Worm (Caenorhabditis elegans) whole organism, L4 larva: ENCODE results near the gene srh-216.
A peak's percentile ranks its signal among the peaks of the same experiment; 100 is the strongest.

ENCODE experiments used
- F44E2.7 ChIP-seq: fragments of 200-800 bp; sonication (Bioruptor generic); IDR thresholded peaks from 2 replicates; pipeline ENCODE4 v2.1.2; 2022; ENCODE audit warnings: missing genetic modification characterization, missing compliant biosample characterization
- aha-1 ChIP-seq: fragments of 150-350 bp; peaks from one replicate; lab custom pipeline; 2014; ENCODE audit warnings: missing biosample characterization, missing genetic modification characterization
- ceh-62 ChIP-seq: sonication (generic microtip); optimal IDR thresholded peaks from 2 replicates; lab custom pipeline; 2017; ENCODE audit warnings: missing biosample characterization, missing genetic modification characterization
- ces-1 ChIP-seq: fragments of 150-350 bp; sonication (generic microtip); optimal IDR thresholded peaks from 4 replicates; lab custom pipeline; 2014; ENCODE audit warnings: missing biosample characterization, missing genetic modification reagents, missing genetic modification characterization
- cey-2 ChIP-seq: sonication (generic microtip); optimal IDR thresholded peaks from 3 replicates; lab custom pipeline; 2017; ENCODE audit warnings: missing genetic modification characterization, mild to moderate bottlenecking, missing compliant biosample characterization, antibody characterized with exemption, borderline replicate concordance; ENCODE audit not compliant: insufficient read depth
- dmd-9 ChIP-seq: fragments of 200-800 bp; sonication (Bioruptor generic); IDR thresholded peaks from 2 replicates; pipeline ENCODE4 v1.3.6; 2022; ENCODE audit warnings: missing genetic modification reagents, missing genetic modification characterization, missing compliant biosample characterization
- dpl-1 ChIP-seq: fragments of 150-350 bp; optimal IDR thresholded peaks from 2 replicates; lab custom pipeline; 2014; ENCODE audit warnings: missing biosample characterization, missing genetic modification reagents, missing genetic modification characterization
- egl-27 ChIP-seq: sonication (generic microtip); optimal IDR thresholded peaks from 3 replicates; lab custom pipeline; 2017; ENCODE audit warnings: missing biosample characterization, missing genetic modification reagents, missing genetic modification characterization
- fkh-10 ChIP-seq: fragments of 150-350 bp; optimal IDR thresholded peaks from 2 replicates; lab custom pipeline; 2014; ENCODE audit warnings: missing biosample characterization, missing genetic modification reagents, missing genetic modification characterization
- fos-1 ChIP-seq: fragments of 150-350 bp; optimal IDR thresholded peaks from 2 replicates; lab custom pipeline; 2014; ENCODE audit warnings: missing biosample characterization, missing genetic modification characterization
- hlh-30 ChIP-seq: sonication (generic microtip); optimal IDR thresholded peaks from 2 replicates; lab custom pipeline; 2017; ENCODE audit warnings: antibody characterized with exemption, mild to moderate bottlenecking, missing genetic modification characterization, missing compliant biosample characterization; ENCODE audit not compliant: insufficient read depth
- lim-7 ChIP-seq: fragments of 200-800 bp; sonication (Bioruptor generic); IDR thresholded peaks from 2 replicates; pipeline ENCODE4 v1.3.6; 2022; ENCODE audit warnings: missing genetic modification characterization, missing compliant biosample characterization
- lsy-2 ChIP-seq, 2 experiments: fragments of 150-350 bp in 1 of 2; sonication (generic microtip) in 1 of 2; optimal IDR thresholded peaks; 2 replicates each; lab custom pipeline; 2014 to 2017; ENCODE audit warnings: missing biosample characterization in 2 of 2, missing genetic modification characterization in 2 of 2
- madf-5 ChIP-seq, 2 experiments: fragments of 200-800 bp; sonication (Bioruptor generic); IDR thresholded peaks; 2 replicates each; pipeline ENCODE4 v1.3.6; 2022; ENCODE audit warnings: missing compliant biosample characterization in 2 of 2, missing genetic modification characterization in 2 of 2
- madf-9 ChIP-seq: fragments of 200-800 bp; sonication (Bioruptor generic); conservative IDR thresholded peaks from 2 replicates; pipeline ENCODE4 v1.3.6; 2022; ENCODE audit warnings: missing genetic modification reagents, missing genetic modification characterization, missing compliant biosample characterization
- mdl-1 ChIP-seq, 2 experiments: fragments of 150-350 bp in 1 of 2; sonication (generic microtip) in 1 of 2; optimal IDR thresholded peaks; 2 replicates each; lab custom pipeline; 2014 to 2017; ENCODE audit warnings: missing biosample characterization in 2 of 2, missing genetic modification characterization in 2 of 2
- mxl-2 ChIP-seq: fragments of 200-800 bp; sonication (Bioruptor generic); conservative IDR thresholded peaks from 2 replicates; pipeline ENCODE4 v1.3.6; 2022; ENCODE audit warnings: missing genetic modification reagents, missing genetic modification characterization, missing compliant biosample characterization
- nhr-111 ChIP-seq: fragments of 200-800 bp; sonication (Bioruptor generic); optimal IDR thresholded peaks from 2 replicates; lab custom pipeline; 2018; ENCODE audit warnings: mild to moderate bottlenecking, missing genetic modification characterization, missing compliant biosample characterization
- nhr-41 ChIP-seq: fragments of 200-800 bp; sonication (Bioruptor generic); IDR thresholded peaks from 2 replicates; pipeline ENCODE4 v1.3.6; 2022; ENCODE audit warnings: missing genetic modification reagents, missing genetic modification characterization, missing compliant biosample characterization
- nhr-77 ChIP-seq: fragments of 150-350 bp; optimal IDR thresholded peaks from 2 replicates; lab custom pipeline; 2014; ENCODE audit warnings: missing biosample characterization, missing genetic modification characterization
- pha-4 ChIP-seq, 2 experiments: fragments of 150-350 bp in 1 of 2; fragments of 200-800 bp in 1 of 2; sonication (Bioruptor generic) in 1 of 2; IDR thresholded peaks in 1 of 2; optimal IDR thresholded peaks in 1 of 2; 2 replicates each; pipeline versions ENCODE4 v1.3.6 to Lab custom; 2014 to 2022; ENCODE audit warnings: missing genetic modification characterization in 2 of 2, missing genetic modification reagents in 2 of 2, missing biosample characterization in 1 of 2, missing compliant biosample characterization in 1 of 2
- pqm-1 ChIP-seq: sonication (generic microtip); optimal IDR thresholded peaks from 2 replicates; lab custom pipeline; 2017; ENCODE audit warnings: missing biosample characterization, missing genetic modification characterization
- rbr-2 ChIP-seq: sonication (generic microtip); optimal IDR thresholded peaks from 2 replicates; lab custom pipeline; 2016; ENCODE audit warnings: missing genotype, missing genetic modification characterization, missing compliant biosample characterization
- saeg-2 ChIP-seq: fragments of 200-800 bp; sonication (Bioruptor generic); IDR thresholded peaks from 2 replicates; pipeline ENCODE4 v1.3.6; 2022; ENCODE audit warnings: missing genetic modification reagents, missing genetic modification characterization, missing compliant biosample characterization
- skn-1 ChIP-seq: fragments of 150-350 bp; optimal IDR thresholded peaks from 2 replicates; lab custom pipeline; 2014; ENCODE audit warnings: missing biosample characterization, missing genetic modification characterization
- tag-97 ChIP-seq: fragments of 200-800 bp; sonication (Bioruptor generic); IDR thresholded peaks from 2 replicates; pipeline ENCODE4 v1.3.6; 2022; ENCODE audit warnings: missing genetic modification characterization, missing compliant biosample characterization
- tra-1 ChIP-seq: fragments of 200-800 bp; sonication (Bioruptor generic); IDR thresholded peaks from 2 replicates; pipeline ENCODE4 v1.3.6; 2022; ENCODE audit warnings: missing genetic modification reagents, missing genetic modification characterization, missing compliant biosample characterization
- unc-62 ChIP-seq, 3 experiments: fragments of 150-350 bp in 1 of 3; sonication (generic microtip); optimal IDR thresholded peaks in 2 of 3; peaks in 1 of 3; 1 replicate in 1 of 3; 2 replicates in 2 of 3; lab custom pipeline; 2014 to 2017; ENCODE audit warnings: missing biosample characterization in 3 of 3, missing genetic modification characterization in 3 of 3, missing genetic modification reagents in 3 of 3, missing genotype in 1 of 3
- zag-1 ChIP-seq: fragments of 150-350 bp; optimal IDR thresholded peaks from 2 replicates; lab custom pipeline; 2014; ENCODE audit warnings: missing biosample characterization, missing genetic modification characterization
- zfp-2 ChIP-seq: sonication (generic microtip); optimal IDR thresholded peaks from 2 replicates; lab custom pipeline; 2016; ENCODE audit warnings: mild to moderate bottlenecking, missing genetic modification characterization, missing compliant biosample characterization
- zip-11 ChIP-seq: fragments of 200-800 bp; sonication (Bioruptor generic); IDR thresholded peaks from 2 replicates; pipeline ENCODE4 v1.3.6; 2022; ENCODE audit warnings: missing genetic modification characterization, missing compliant biosample characterization
- ztf-11 ChIP-seq: fragments of 150-350 bp; optimal IDR thresholded peaks from 2 replicates; lab custom pipeline; 2014; ENCODE audit warnings: missing biosample characterization, missing genetic modification characterization

srh-216 gene

ce11 chrV:16812371-16812770, 15.0 kb downstream of the srh-216 start:
- TF ChIP-seq nhr-41 (GFP tag; lab: Robert Waterston, UW) (no peak), zip-11 (no peak), egl-27 (no peak)
- TF ChIP-seq, all 104 proteins: peak for 0

ce11 chrV:16811841-16812240, 15.5 kb downstream of the srh-216 start:
- no peak for TF ChIP-seq dmd-9 (GFP tag; lab: Robert Waterston, UW)
- TF ChIP-seq hlh-30, result no peak
- no peak for TF ChIP-seq cey-2 (tag; lab: Kevin White, UChicago)
- TF ChIP-seq zag-1, result no peak
- no peak for TF ChIP-seq F44E2.7 (GFP tag; lab: Robert Waterston, UW)
- no peak for TF ChIP-seq tag-97 (GFP tag; lab: Robert Waterston, UW)
- TF ChIP-seq fkh-10 (GFP tag; lab: Kevin White, UChicago), result no peak
- TF ChIP-seq dpl-1 (GFP tag; lab: Kevin White, UChicago), result no peak
- no peak for TF ChIP-seq tra-1 (GFP tag; lab: Robert Waterston, UW)
- no peak for TF ChIP-seq pha-4 (GFP tag; IDR thresholded peaks at IDR 0.05; lab: Robert Waterston, UW)
- no peak for TF ChIP-seq pha-4 (tag; optimal IDR thresholded peaks at IDR 0.05; lab: Kevin White, UChicago)

DNA sequence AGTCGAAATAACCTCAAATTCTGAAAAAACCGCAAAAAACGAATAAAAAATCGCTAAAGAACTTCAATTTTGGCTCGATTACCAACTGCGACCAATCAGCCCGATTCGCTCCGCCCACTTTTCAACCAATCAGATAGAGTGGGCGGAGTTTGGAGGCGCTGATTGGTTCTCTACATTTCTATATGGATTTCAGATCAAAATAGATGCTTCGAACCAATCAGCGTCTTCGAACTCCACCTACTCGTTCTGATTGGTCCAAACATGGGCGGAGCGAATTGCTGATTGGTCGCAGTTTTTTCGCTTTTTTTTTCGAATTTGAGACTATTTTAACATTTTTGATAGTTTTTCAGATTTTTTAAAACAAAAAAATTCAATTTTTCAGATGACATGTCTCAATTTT, 19.2 kb downstream of the srh-216 start:
- TF ChIP-seq madf-5 (GFP tag; IDR thresholded peaks at IDR 0.05; lab: Robert Waterston, UW) (no peak), unc-62 (GFP tag; optimal IDR thresholded peaks at IDR 0.05 in 1 of 2; lab: Kevin White, UChicago) (peak in 1 of 2 experiments; percentile 48), unc-62 (tag; optimal IDR thresholded peaks at IDR 0.05; lab: Kevin White, UChicago) (no peak)

ce11 chrV:16804795-16805194, 22.6 kb downstream of the srh-216 start:
- TF ChIP-seq aha-1 (peak; percentile 68), mdl-1 (tag; optimal IDR thresholded peaks at IDR 0.05; lab: Kevin White, UChicago) (no peak)

DNA sequence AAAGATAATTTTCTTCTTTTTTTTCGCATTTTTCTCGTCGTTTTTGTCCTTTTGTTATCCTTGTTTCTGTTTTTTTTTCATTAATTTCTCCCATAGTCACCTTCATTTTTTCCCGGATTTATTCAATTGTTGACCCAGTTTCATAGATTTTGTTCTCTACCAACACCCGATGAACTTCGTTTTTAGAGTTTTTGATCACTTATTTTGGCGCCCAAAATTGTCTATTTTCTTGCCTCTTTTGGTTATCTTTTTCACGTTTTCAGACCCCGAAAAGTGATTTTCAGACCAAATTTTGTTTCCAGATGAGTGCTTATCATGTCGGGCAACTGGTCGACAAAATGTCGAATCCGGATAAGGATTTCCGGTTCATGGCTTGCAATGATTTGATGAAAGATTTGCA, 24.8 kb downstream of the srh-216 start, which contains the start of gene cand-1:
Gene cand-1, plus strand, starts transcription at position 301 of the 400 bp plus-strand sequence.
- TF ChIP-seq ces-1 (GFP tag; lab: Kevin White, UChicago) (no peak), nhr-77 (tag; lab: Kevin White, UChicago) (no peak), ztf-11 (no peak), lsy-2 (tag; optimal IDR thresholded peaks at IDR 0.05; lab: Kevin White, UChicago) (no peak), mdl-1 (tag; optimal IDR thresholded peaks at IDR 0.05; lab: Kevin White, UChicago) (no peak), fos-1 (tag; lab: Kevin White, UChicago) (no peak), pqm-1 (no peak), lim-7 (no peak), saeg-2 (GFP tag; lab: Robert Waterston, UW) (no peak), zfp-2 (tag; lab: Kevin White, UChicago) (no peak), unc-62 (GFP tag; optimal IDR thresholded peaks at IDR 0.05 in 1 of 2; lab: Kevin White, UChicago) (no peak), unc-62 (tag; optimal IDR thresholded peaks at IDR 0.05; lab: Kevin White, UChicago) (no peak), mxl-2 (GFP tag; lab: Robert Waterston, UW) (no peak), hlh-30 (no peak), ceh-62 (no peak), pha-4 (GFP tag; IDR thresholded peaks at IDR 0.05; lab: Robert Waterston, UW) (no peak), pha-4 (tag; optimal IDR thresholded peaks at IDR 0.05; lab: Kevin White, UChicago) (no peak), nhr-111 (GFP tag; lab: Kevin White, UChicago) (no peak), rbr-2 (tag; lab: Kevin White, UChicago) (no peak), skn-1 (tag; lab: Kevin White, UChicago) (no peak), madf-9 (GFP tag; lab: Robert Waterston, UW) (no peak)
- TF ChIP-seq, all 104 proteins: peak for 0
